Worm (Caenorhabditis elegans) whole organism, L3 larva: ENCODE data around the gene T13C5.2.

Source experiments
- ceh-82 ChIP-seq: fragments of 150-350 bp; optimal IDR thresholded peaks from 2 replicates; lab custom pipeline; 2014; ENCODE audit warnings: missing biosample characterization, missing genetic modification characterization
- elt-2 ChIP-seq: sonication (generic microtip); optimal IDR thresholded peaks from 2 replicates; lab custom pipeline; 2016; ENCODE audit warnings: missing genetic modification reagents, mild to moderate bottlenecking, missing genetic modification characterization, missing compliant biosample characterization
- fos-1 ChIP-seq: fragments of 150-350 bp; optimal IDR thresholded peaks from 2 replicates; lab custom pipeline; 2014; ENCODE audit warnings: missing biosample characterization, missing genetic modification characterization
- zag-1 ChIP-seq: fragments of 150-350 bp; optimal IDR thresholded peaks from 2 replicates; lab custom pipeline; 2014; ENCODE audit warnings: missing biosample characterization, missing genetic modification characterization

ce11 chrX:6224841-6225240, 40.0 kb downstream of the T13C5.2 start:
- TF ChIP-seq elt-2 (tag; lab: Kevin White, UChicago) (no peak), fos-1 (tag; lab: Kevin White, UChicago) (no peak), ceh-82 (tag; lab: Kevin White, UChicago) (no peak), zag-1 (tag; lab: Kevin White, UChicago) (no peak)
